Worm (Caenorhabditis elegans): ENCODE data around the gene F10E9.4.

Gene F10E9.4

DNA sequence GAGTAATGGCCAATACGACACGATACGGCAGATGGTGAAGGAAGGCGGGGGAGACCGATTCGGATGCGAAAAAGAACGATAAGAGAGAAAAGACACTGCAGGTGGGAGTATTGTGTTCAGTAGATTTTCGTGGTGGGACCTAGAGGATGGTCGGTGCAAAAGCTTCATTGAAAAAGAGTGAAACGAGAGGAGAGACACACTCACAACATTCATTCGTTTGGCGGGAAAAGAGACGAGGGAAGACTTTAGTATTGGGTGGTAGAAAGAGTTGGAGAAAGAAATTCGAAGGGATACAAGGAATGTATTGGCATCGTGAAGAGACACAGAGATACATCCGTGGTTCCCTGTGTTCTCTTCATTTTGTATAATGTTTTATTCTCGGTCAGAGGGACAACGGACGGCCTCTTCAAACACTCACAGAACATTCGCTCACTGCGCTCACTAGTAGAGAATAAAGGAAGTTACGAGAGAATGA, 48.1 kb downstream of the F10E9.4 start (continued):
- peak; percentile 74 to 93 for TF ChIP-seq lsy-2 (tag; optimal IDR thresholded peaks at IDR 0.05)
- peak in 1 of 2 experiments; percentile 56 for TF ChIP-seq ztf-11 (tag; optimal IDR thresholded peaks at IDR 0.05)
- TF ChIP-seq isw-1 (GFP tag; IDR thresholded peaks at IDR 0.05), result peak; percentile 17; the same call in 1 of the 2 replicates

DNA sequence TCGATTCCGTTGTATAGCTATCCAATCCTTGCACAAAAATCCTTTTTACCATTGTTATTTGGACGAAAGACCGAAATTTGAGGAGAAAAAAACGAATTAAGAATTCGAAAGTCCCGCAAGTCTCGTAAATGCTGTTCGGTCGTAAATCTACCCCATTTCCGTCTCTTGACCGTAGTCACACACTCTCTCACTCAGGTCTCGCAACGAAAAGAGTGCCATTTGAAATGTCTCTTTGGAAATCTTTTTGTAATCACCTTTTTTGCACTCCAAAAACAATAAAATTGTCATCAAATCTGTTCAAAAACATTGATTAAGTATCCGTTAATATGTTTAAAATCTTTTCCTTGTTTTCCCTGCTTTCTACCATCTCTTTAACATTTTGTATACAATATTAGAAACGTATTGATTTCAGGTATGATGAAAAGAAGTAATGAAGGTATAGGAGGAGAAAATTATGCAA, 49.9 kb downstream of the F10E9.4 start, which contains the start of the genes R05D3.8 and rfp-1:
TSS of gene R05D3.8 (minus strand) at position 115 of the 460 bp plus-strand sequence.
TSS of gene rfp-1 (plus strand) at position 410 of the 460 bp plus-strand sequence.
- TF ChIP-seq rnt-1 (tag; optimal IDR thresholded peaks at IDR 0.05) (peak; percentile 79), ceh-63 (GFP tag; optimal IDR thresholded peaks at IDR 0.05) (no peak), unc-62 (GFP tag; optimal IDR thresholded peaks at IDR 0.05) (no peak), elt-2 (tag; optimal IDR thresholded peaks at IDR 0.05) (peak; percentile 21), elt-3 (tag; optimal IDR thresholded peaks at IDR 0.05) (peak in 3 of 6 experiments; percentile 4 to 74 (median 20)), egl-27 (tag; optimal IDR thresholded peaks at IDR 0.05) (no peak), pqm-1 (tag; optimal IDR thresholded peaks at IDR 0.05) (no peak), alr-1 (tag; optimal IDR thresholded peaks at IDR 0.05; ENCODE audit: borderline replicate concordance) (no peak), fos-1 (tag; optimal IDR thresholded peaks at IDR 0.05) (peak; percentile 82), nhr-12 (tag; optimal IDR thresholded peaks at IDR 0.05) (no peak), blmp-1 (tag; optimal IDR thresholded peaks at IDR 0.05) (peak; percentile 86), nhr-11 (tag; optimal IDR thresholded peaks at IDR 0.05) (no peak), lir-3 (tag; optimal IDR thresholded peaks at IDR 0.05; ENCODE audit: poor library complexity) (peak; percentile 42), egl-13 (tag; optimal IDR thresholded peaks at IDR 0.05) (no peak), nhr-90 (tag; optimal IDR thresholded peaks at IDR 0.05; ENCODE audit: poor library complexity) (peak; percentile 63), fkh-4 (tag; optimal IDR thresholded peaks at IDR 0.05; ENCODE audit: borderline replicate concordance) (no peak), ceh-90 (tag; optimal IDR thresholded peaks at IDR 0.05) (no peak), lin-13 (GFP tag; optimal IDR thresholded peaks at IDR 0.05) (peak; percentile 73), ceh-82 (tag; optimal IDR thresholded peaks at IDR 0.05) (peak; percentile 58 to 88 (median 61)), efl-1 (optimal IDR thresholded peaks at IDR 0.05) (peak; percentile 89 to 92), efl-1 (GFP tag; optimal IDR thresholded peaks at IDR 0.05 in 1 of 2) (peak; percentile 80 to 97), ztf-11 (tag; optimal IDR thresholded peaks at IDR 0.05) (peak in 1 of 2 experiments; percentile 9), nhr-71 (tag; optimal IDR thresholded peaks at IDR 0.05) (peak; percentile 85), nhr-77 (tag; optimal IDR thresholded peaks at IDR 0.05) (peak; percentile 90), jun-1 (tag; optimal IDR thresholded peaks at IDR 0.05) (no peak), snu-23 (GFP tag; optimal IDR thresholded peaks at IDR 0.05) (peak; percentile 88), ces-1 (GFP tag; optimal IDR thresholded peaks at IDR 0.05) (no peak), mdl-1 (tag; optimal IDR thresholded peaks at IDR 0.05) (peak in 1 of 2 experiments; percentile 67), lin-15B (tag; optimal IDR thresholded peaks at IDR 0.05) (peak; percentile 92), lin-35 (GFP tag; optimal IDR thresholded peaks at IDR 0.05) (peak; percentile 87 to 91), mab-9 (GFP tag; IDR thresholded peaks at IDR 0.05) (0 out of 2 replicates have a peak, but pooled peaks have one; percentile 7), aha-1 (tag; optimal IDR thresholded peaks at IDR 0.05) (no peak), snpc-4 (tag; optimal IDR thresholded peaks at IDR 0.05) (peak; percentile 4), ets-5 (GFP tag; IDR thresholded peaks at IDR 0.05) (no peak), ceh-8 (GFP tag; optimal IDR thresholded peaks at IDR 0.05) (no peak), C34B4.2 (tag; optimal IDR thresholded peaks at IDR 0.05) (no peak), nhr-20 (tag; optimal IDR thresholded peaks at IDR 0.05) (peak; percentile 79), tlp-1 (tag; optimal IDR thresholded peaks at IDR 0.05) (no peak), ceh-88 (GFP tag; IDR thresholded peaks at IDR 0.05) (0 out of 2 replicates have a peak, but pooled peaks have one; percentile 36), vab-15 (tag; optimal IDR thresholded peaks at IDR 0.05) (peak; percentile 32), swsn-7 (tag; optimal IDR thresholded peaks at IDR 0.05) (peak; percentile 71), ama-1 (optimal IDR thresholded peaks at IDR 0.05) (no peak), lin-14 (GFP tag; optimal IDR thresholded peaks at IDR 0.05) (peak; percentile 85), ztf-4 (tag; optimal IDR thresholded peaks at IDR 0.05) (peak; percentile 43), C04F5.9 (tag; optimal IDR thresholded peaks at IDR 0.05) (peak; percentile 58), dpl-1 (GFP tag; optimal IDR thresholded peaks at IDR 0.05) (peak; percentile 80 to 86 (median 85)), tbx-2 (tag; optimal IDR thresholded peaks at IDR 0.05) (peak; percentile 76), zag-1 (tag; optimal IDR thresholded peaks at IDR 0.05) (no peak)
